Worm (Caenorhabditis elegans) whole organism, late embryonic: ENCODE results near the gene nstp-3.

Experiments
- C08G9.2 ChIP-seq: sonication (generic microtip); optimal IDR thresholded peaks from 2 replicates; lab custom pipeline; 2016; ENCODE audit warnings: mild to moderate bottlenecking, missing genetic modification characterization, moderate library complexity, missing compliant biosample characterization
- Y22D7AL.16 ChIP-seq: sonication (generic microtip); optimal IDR thresholded peaks from 2 replicates; lab custom pipeline; 2016; ENCODE audit warnings: missing genetic modification characterization, missing compliant biosample characterization
- ceh-48 ChIP-seq: sonication (generic microtip); optimal IDR thresholded peaks from 2 replicates; lab custom pipeline; 2016; ENCODE audit warnings: missing genetic modification characterization, inconsistent platforms, missing compliant biosample characterization
- fkh-10 ChIP-seq: fragments of 150-350 bp; optimal IDR thresholded peaks from 2 replicates; lab custom pipeline; 2014; ENCODE audit warnings: missing biosample characterization, missing genetic modification reagents, missing genetic modification characterization
- nhr-11 ChIP-seq: fragments of 150-350 bp; optimal IDR thresholded peaks from 2 replicates; lab custom pipeline; 2014; ENCODE audit warnings: missing biosample characterization, missing genetic modification characterization
- odd-2 ChIP-seq: sonication (generic microtip); optimal IDR thresholded peaks from 2 replicates; lab custom pipeline; 2017; ENCODE audit warnings: antibody characterized with exemption, mild to moderate bottlenecking, missing genetic modification characterization, missing compliant biosample characterization
- pha-2 ChIP-seq: sonication (generic microtip); optimal IDR thresholded peaks from 2 replicates; lab custom pipeline; 2017; ENCODE audit warnings: mild to moderate bottlenecking, missing genetic modification characterization, missing compliant biosample characterization
- pqm-1 ChIP-seq: sonication (generic microtip); optimal IDR thresholded peaks from 2 replicates; lab custom pipeline; 2016; ENCODE audit warnings: missing genetic modification characterization, missing compliant biosample characterization
- sox-4 ChIP-seq: sonication (generic microtip); optimal IDR thresholded peaks from 2 replicates; lab custom pipeline; 2017; ENCODE audit warnings: mild to moderate bottlenecking, missing genetic modification characterization, inconsistent platforms, missing compliant biosample characterization
- tbx-2 ChIP-seq: sonication (generic microtip); optimal IDR thresholded peaks from 2 replicates; lab custom pipeline; 2016; ENCODE audit warnings: missing genetic modification characterization, missing compliant biosample characterization

ce11 chrV:5760132-5760531 is 37.9 kb downstream of the nstp-3 start, which contains the start of gene C53A3.1:
- no peak for TF ChIP-seq fkh-10
- TF ChIP-seq tbx-2 (tag; lab: Kevin White, UChicago): no peak
- TF ChIP-seq pqm-1 (tag; lab: Kevin White, UChicago): no peak
- no peak for TF ChIP-seq Y22D7AL.16
- TF ChIP-seq sox-4 (tag; lab: Kevin White, UChicago): no peak
- TF ChIP-seq nhr-11 (tag; lab: Kevin White, UChicago): no peak
- TF ChIP-seq C08G9.2 (tag; lab: Kevin White, UChicago): no peak
- TF ChIP-seq ceh-48 (tag; lab: Kevin White, UChicago): no peak
- TF ChIP-seq pha-2 (tag; lab: Kevin White, UChicago): no peak
- no peak for TF ChIP-seq odd-2
